Worm (Caenorhabditis elegans) whole organism, L1 larva: ENCODE data around the gene jud-4.

Experiments
- lin-13 ChIP-seq: fragments of 150-350 bp; optimal IDR thresholded peaks from 2 replicates; lab custom pipeline; 2014; ENCODE audit warnings: missing biosample characterization, missing genetic modification reagents, missing genetic modification characterization
- mdl-1 ChIP-seq, 2 experiments: fragments of 150-350 bp; optimal IDR thresholded peaks; 2 replicates each; lab custom pipeline; 2014 to 2017; ENCODE audit warnings: missing biosample characterization in 2 of 2, missing genetic modification characterization in 2 of 2, inconsistent platforms in 1 of 2
- nhr-12 ChIP-seq: sonication (generic microtip); optimal IDR thresholded peaks from 2 replicates; lab custom pipeline; 2017; ENCODE audit warnings: missing biosample characterization, missing genetic modification characterization
- skn-1 ChIP-seq: fragments of 150-350 bp; optimal IDR thresholded peaks from 2 replicates; lab custom pipeline; 2014; ENCODE audit warnings: missing biosample characterization, missing genetic modification characterization
- snpc-4 ChIP-seq: fragments of 150-350 bp; optimal IDR thresholded peaks from 2 replicates; lab custom pipeline; 2014; ENCODE audit warnings: missing biosample characterization, missing genetic modification characterization

- TF ChIP-seq mdl-1 (tag; optimal IDR thresholded peaks at IDR 0.05; lab: Kevin White, UChicago), result no peak
- TF ChIP-seq snpc-4 (tag; lab: Kevin White, UChicago), result no peak
- TF ChIP-seq lin-13 (GFP tag; lab: Kevin White, UChicago), result no peak
- TF ChIP-seq nhr-12 (tag; lab: Kevin White, UChicago), result no peak
- no peak for TF ChIP-seq skn-1 (tag; lab: Kevin White, UChicago)
These were observed at the start of gene jud-4 for ce11 chrX:15283740-15284139.
